Fruit fly (Drosophila melanogaster): ENCODE results near the gene Pfdn5.
A peak's percentile ranks its signal among the peaks of the same experiment; 100 is the strongest.

The Pfdn5 gene

DNA sequence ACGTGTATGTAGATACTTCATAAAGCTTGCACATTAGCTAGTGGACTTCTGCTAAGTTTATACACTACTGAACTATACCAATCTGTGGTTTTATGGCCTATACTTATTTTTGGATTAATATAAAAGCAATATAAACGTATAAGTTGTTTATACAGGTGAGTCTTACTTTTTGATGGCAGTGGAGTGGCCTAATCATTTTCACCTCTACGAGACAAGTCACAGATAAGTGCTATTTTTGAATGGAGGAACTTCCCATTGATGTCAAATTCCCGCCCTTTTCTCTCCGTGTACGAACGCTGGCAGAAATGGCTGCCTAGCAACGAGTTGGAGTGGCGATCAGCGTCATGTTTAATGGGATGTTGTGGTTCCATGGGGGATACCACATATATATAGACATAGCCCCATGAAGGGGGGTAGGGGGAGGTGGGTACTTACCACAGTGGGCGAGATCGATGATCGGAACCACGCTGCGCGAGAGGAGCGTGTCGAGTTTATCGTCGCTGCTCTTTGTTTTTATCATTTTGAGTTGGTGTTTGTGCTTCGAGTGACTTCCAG lies 39.6 kb downstream of the Pfdn5 start (continued):
- TF ChIP-seq pnt (GFP tag; optimal IDR thresholded peaks at IDR 0.05): no peak
- peak; percentile 5 for TF ChIP-seq CG17802 (tag; optimal IDR thresholded peaks at IDR 0.05)
- peak; percentile 40 for TF ChIP-seq slbo (GFP tag; IDR thresholded peaks at IDR 0.05)
- TF ChIP-seq CG4707 (GFP tag; optimal IDR thresholded peaks at IDR 0.05): no peak
- TF ChIP-seq hbn (GFP tag; IDR thresholded peaks at IDR 0.05; ENCODE audit: partially characterized antibody): no peak
- no peak for TF ChIP-seq CG15011 (GFP tag; optimal IDR thresholded peaks at IDR 0.05)
- TF ChIP-seq CG14050 (GFP tag; IDR thresholded peaks at IDR 0.05): no peak
- TF ChIP-seq CG31388 (GFP tag; optimal IDR thresholded peaks at IDR 0.05): no peak
- TF ChIP-seq dysf (GFP tag; IDR thresholded peaks at IDR 0.05): peak; percentile 51; the same call in 2 of the 3 replicates
- TF ChIP-seq CG2875 (GFP tag; optimal IDR thresholded peaks at IDR 0.05): no peak
- TF ChIP-seq CG10431 (GFP tag; optimal IDR thresholded peaks at IDR 0.05): no peak
- no peak for TF ChIP-seq YL-1 (GFP tag; optimal IDR thresholded peaks at IDR 0.05)
- TF ChIP-seq CG16813 (GFP tag; IDR thresholded peaks at IDR 0.05; ENCODE audit: partially characterized antibody): no peak
- TF ChIP-seq dmrt99B (tag; optimal IDR thresholded peaks at IDR 0.05): peak; percentile 26
- 0 out of 2 replicates have a peak, but pooled peaks have one; percentile 34 for TF ChIP-seq CG8765 (GFP tag; IDR thresholded peaks at IDR 0.05)
- no peak for TF ChIP-seq Sry-δ (GFP tag; optimal IDR thresholded peaks at IDR 0.05)
- TF ChIP-seq CG7556 (GFP tag; optimal IDR thresholded peaks at IDR 0.05): peak; percentile 20
- TF ChIP-seq ssp (GFP tag; IDR thresholded peaks at IDR 0.05): 0 out of 2 replicates have a peak, but pooled peaks have one; percentile 15
- no peak for TF ChIP-seq Scr (GFP tag; IDR thresholded peaks at IDR 0.05; ENCODE audit: partially characterized antibody)
- peak; percentile 18 for TF ChIP-seq CG5180 (GFP tag; optimal IDR thresholded peaks at IDR 0.05)
- no peak for TF ChIP-seq Oaz (GFP tag; IDR thresholded peaks at IDR 0.05)
- no peak for TF ChIP-seq cato (GFP tag; optimal IDR thresholded peaks at IDR 0.05; ENCODE audit: borderline replicate concordance)
- TF ChIP-seq grn (GFP tag; optimal IDR thresholded peaks at IDR 0.05): no peak
- TF ChIP-seq CG18764 (GFP tag; optimal IDR thresholded peaks at IDR 0.05): peak; percentile 6
- TF ChIP-seq CG8281 (tag; optimal IDR thresholded peaks at IDR 0.05): no peak
- no peak for TF ChIP-seq tap (tag; optimal IDR thresholded peaks at IDR 0.05)
- TF ChIP-seq ttk (GFP tag; IDR thresholded peaks at IDR 0.05): 0 out of 2 replicates have a peak, but pooled peaks have one; percentile 5
- no peak for TF ChIP-seq unc-4 (GFP tag; IDR thresholded peaks at IDR 0.05; ENCODE audit: partially characterized antibody)
- TF ChIP-seq CG31441 (GFP tag; IDR thresholded peaks at IDR 0.05): peak; percentile 35; the same call in 1 of the 2 replicates
- TF ChIP-seq Xrp1 (GFP tag; IDR thresholded peaks at IDR 0.05): 0 out of 2 replicates have a peak, but pooled peaks have one; percentile 7
- TF ChIP-seq CG17912 (GFP tag; optimal IDR thresholded peaks at IDR 0.05): no peak
- TF ChIP-seq CG15696 (tag; optimal IDR thresholded peaks at IDR 0.05): no peak
- TF ChIP-seq emc (GFP tag; optimal IDR thresholded peaks at IDR 0.05): no peak
- TF ChIP-seq dimm (GFP tag; IDR thresholded peaks at IDR 0.05): no peak
- peak; percentile 42 for TF ChIP-seq nmo (GFP tag; optimal IDR thresholded peaks at IDR 0.05)
- no peak for TF ChIP-seq ERR (GFP tag; optimal IDR thresholded peaks at IDR 0.05)
- TF ChIP-seq CG3407 (GFP tag; optimal IDR thresholded peaks at IDR 0.05): no peak
- TF ChIP-seq Sox102F (GFP tag; optimal IDR thresholded peaks at IDR 0.05): no peak
- no peak for TF ChIP-seq chif (GFP tag; optimal IDR thresholded peaks at IDR 0.05)
- peak; percentile 10 for TF ChIP-seq chn (GFP tag; optimal IDR thresholded peaks at IDR 0.05)
- no peak for TF ChIP-seq CG4854 (GFP tag; optimal IDR thresholded peaks at IDR 0.05)
- TF ChIP-seq Usf (GFP tag; optimal IDR thresholded peaks at IDR 0.05): no peak
- TF ChIP-seq wek (GFP tag; optimal IDR thresholded peaks at IDR 0.05): peak; percentile 3
- no peak for TF ChIP-seq Spps (tag; optimal IDR thresholded peaks at IDR 0.05)
- TF ChIP-seq sug (tag; optimal IDR thresholded peaks at IDR 0.05): no peak
- no peak for TF ChIP-seq abd-A (tag; optimal IDR thresholded peaks at IDR 0.05)
- TF ChIP-seq cg (GFP tag; optimal IDR thresholded peaks at IDR 0.05): peak; percentile 8
- TF ChIP-seq bowl (GFP tag; IDR thresholded peaks at IDR 0.05): no peak
- TF ChIP-seq btn (GFP tag; optimal IDR thresholded peaks at IDR 0.05): no peak
- no peak for TF ChIP-seq CG3163 (GFP tag; optimal IDR thresholded peaks at IDR 0.05)

Measured in whole organism, embryonic.